Worm (Caenorhabditis elegans) whole organism, L4 larva: ENCODE measurements around the gene srx-47.

Experiments used
- F37D6.2 ChIP-seq: sonication (generic microtip); optimal IDR thresholded peaks from 2 replicates; lab custom pipeline; 2016; ENCODE audit warnings: mild to moderate bottlenecking, missing genetic modification characterization, missing compliant biosample characterization
- Y48G9A.11 ChIP-seq: fragments of 200-800 bp; sonication (Bioruptor generic); IDR thresholded peaks from 2 replicates; pipeline ENCODE4 v1.3.6; 2022; ENCODE audit warnings: missing genetic modification reagents, missing genetic modification characterization, missing compliant biosample characterization
- Y75B8A.6 ChIP-seq: fragments of 200-800 bp; sonication (Bioruptor generic); IDR thresholded peaks from 2 replicates; pipeline ENCODE4 v1.3.6; 2022; ENCODE audit warnings: missing genetic modification reagents, missing genetic modification characterization, missing compliant biosample characterization
- ZK546.5 ChIP-seq, 2 experiments: sonication (generic microtip); optimal IDR thresholded peaks; 2 replicates each; lab custom pipeline; 2017; ENCODE audit warnings: missing biosample characterization in 2 of 2, missing genetic modification characterization in 2 of 2
- aha-1 ChIP-seq: fragments of 150-350 bp; peaks from one replicate; lab custom pipeline; 2014; ENCODE audit warnings: missing biosample characterization, missing genetic modification characterization
- aly-2 ChIP-seq: sonication (generic microtip); optimal IDR thresholded peaks from 2 replicates; lab custom pipeline; 2018; ENCODE audit warnings: missing biosample characterization, missing genetic modification characterization
- ama-1 ChIP-seq: fragments of 150-350 bp; optimal IDR thresholded peaks from 2 replicates; lab custom pipeline; 2014; ENCODE audit warnings: inconsistent platforms, mixed read lengths
- ceh-20 ChIP-seq: fragments of 200-800 bp; sonication (Bioruptor generic); IDR thresholded peaks from 2 replicates; pipeline ENCODE4 v1.3.6; 2022; ENCODE audit warnings: missing genetic modification reagents, missing genetic modification characterization, missing compliant biosample characterization
- ceh-28 ChIP-seq: fragments of 150-350 bp; optimal IDR thresholded peaks from 2 replicates; lab custom pipeline; 2014; ENCODE audit warnings: missing biosample characterization, missing genetic modification reagents, missing genetic modification characterization
- ceh-32 ChIP-seq: sonication (generic microtip); optimal IDR thresholded peaks from 2 replicates; lab custom pipeline; 2016; ENCODE audit warnings: mild to moderate bottlenecking, missing genetic modification characterization, missing compliant biosample characterization; ENCODE audit not compliant: poor library complexity
- ceh-44 ChIP-seq: fragments of 200-800 bp; sonication (Bioruptor generic); IDR thresholded peaks from 2 replicates; pipeline ENCODE4 v1.3.6; 2022; ENCODE audit warnings: missing genetic modification reagents, missing genetic modification characterization, missing compliant biosample characterization
- ces-1 ChIP-seq: fragments of 150-350 bp; sonication (generic microtip); optimal IDR thresholded peaks from 4 replicates; lab custom pipeline; 2014; ENCODE audit warnings: missing biosample characterization, missing genetic modification reagents, missing genetic modification characterization
- daf-19 ChIP-seq: fragments of 200-800 bp; sonication (Bioruptor generic); conservative IDR thresholded peaks from 2 replicates; pipeline ENCODE4 v1.3.6; 2022; ENCODE audit warnings: missing genetic modification characterization, missing compliant biosample characterization
- dmd-6 ChIP-seq: fragments of 200-800 bp; sonication (Bioruptor generic); IDR thresholded peaks from 2 replicates; pipeline ENCODE4 v1.3.6; 2022; ENCODE audit warnings: missing genetic modification reagents, missing genetic modification characterization, missing compliant biosample characterization
- dmd-8 ChIP-seq: fragments of 200-800 bp; sonication (Bioruptor generic); IDR thresholded peaks from 2 replicates; pipeline ENCODE4 v1.3.6; 2022; ENCODE audit warnings: missing genetic modification characterization, missing compliant biosample characterization
- dve-1 ChIP-seq: sonication (generic microtip); optimal IDR thresholded peaks from 2 replicates; lab custom pipeline; 2017; ENCODE audit warnings: antibody characterized with exemption, mild to moderate bottlenecking, missing genetic modification characterization, missing compliant biosample characterization; ENCODE audit not compliant: insufficient read depth
- egl-27 ChIP-seq: sonication (generic microtip); optimal IDR thresholded peaks from 3 replicates; lab custom pipeline; 2017; ENCODE audit warnings: missing biosample characterization, missing genetic modification reagents, missing genetic modification characterization
- fkh-10 ChIP-seq: fragments of 150-350 bp; optimal IDR thresholded peaks from 2 replicates; lab custom pipeline; 2014; ENCODE audit warnings: missing biosample characterization, missing genetic modification reagents, missing genetic modification characterization
- fos-1 ChIP-seq: fragments of 150-350 bp; optimal IDR thresholded peaks from 2 replicates; lab custom pipeline; 2014; ENCODE audit warnings: missing biosample characterization, missing genetic modification characterization
- hlh-11 ChIP-seq: fragments of 200-800 bp; sonication (Bioruptor generic); optimal IDR thresholded peaks from 2 replicates; lab custom pipeline; 2018; ENCODE audit warnings: mild to moderate bottlenecking, missing genetic modification characterization, missing compliant biosample characterization
- hlh-30 ChIP-seq: sonication (generic microtip); optimal IDR thresholded peaks from 2 replicates; lab custom pipeline; 2017; ENCODE audit warnings: antibody characterized with exemption, mild to moderate bottlenecking, missing genetic modification characterization, missing compliant biosample characterization; ENCODE audit not compliant: insufficient read depth
- hmg-1.1 ChIP-seq: fragments of 200-800 bp; sonication (Bioruptor generic); IDR thresholded peaks from 2 replicates; pipeline ENCODE4 v1.3.6; 2022; ENCODE audit warnings: missing genetic modification reagents, missing genetic modification characterization, missing compliant biosample characterization
- lim-7 ChIP-seq: fragments of 200-800 bp; sonication (Bioruptor generic); IDR thresholded peaks from 2 replicates; pipeline ENCODE4 v1.3.6; 2022; ENCODE audit warnings: missing genetic modification characterization, missing compliant biosample characterization
- lin-13 ChIP-seq: fragments of 150-350 bp; optimal IDR thresholded peaks from 2 replicates; lab custom pipeline; 2014; ENCODE audit warnings: missing biosample characterization, missing genetic modification reagents, missing genetic modification characterization
- lir-3 ChIP-seq: sonication (generic microtip); optimal IDR thresholded peaks from 2 replicates; lab custom pipeline; 2016; ENCODE audit warnings: mild to moderate bottlenecking, missing genetic modification characterization, missing compliant biosample characterization
- lsy-2 ChIP-seq, 2 experiments: fragments of 150-350 bp in 1 of 2; sonication (generic microtip) in 1 of 2; optimal IDR thresholded peaks; 2 replicates each; lab custom pipeline; 2014 to 2017; ENCODE audit warnings: missing biosample characterization in 2 of 2, missing genetic modification characterization in 2 of 2
- madf-5 ChIP-seq, 2 experiments: fragments of 200-800 bp; sonication (Bioruptor generic); IDR thresholded peaks; 2 replicates each; pipeline ENCODE4 v1.3.6; 2022; ENCODE audit warnings: missing compliant biosample characterization in 2 of 2, missing genetic modification characterization in 2 of 2
- madf-9 ChIP-seq: fragments of 200-800 bp; sonication (Bioruptor generic); conservative IDR thresholded peaks from 2 replicates; pipeline ENCODE4 v1.3.6; 2022; ENCODE audit warnings: missing genetic modification reagents, missing genetic modification characterization, missing compliant biosample characterization
- mdl-1 ChIP-seq, 2 experiments: fragments of 150-350 bp in 1 of 2; sonication (generic microtip) in 1 of 2; optimal IDR thresholded peaks; 2 replicates each; lab custom pipeline; 2014 to 2017; ENCODE audit warnings: missing biosample characterization in 2 of 2, missing genetic modification characterization in 2 of 2
- mdt-29 ChIP-seq: fragments of 200-800 bp; sonication (Bioruptor generic); IDR thresholded peaks from 2 replicates; pipeline ENCODE4 v1.3.6; 2022; ENCODE audit warnings: missing genetic modification reagents, missing genetic modification characterization, missing compliant biosample characterization
- mes-2 ChIP-seq: sonication (generic microtip); optimal IDR thresholded peaks from 2 replicates; lab custom pipeline; 2016; ENCODE audit warnings: missing genotype, mild to moderate bottlenecking, missing genetic modification characterization, missing compliant biosample characterization; ENCODE audit not compliant: poor library complexity, severe bottlenecking
- mxl-2 ChIP-seq: fragments of 200-800 bp; sonication (Bioruptor generic); conservative IDR thresholded peaks from 2 replicates; pipeline ENCODE4 v1.3.6; 2022; ENCODE audit warnings: missing genetic modification reagents, missing genetic modification characterization, missing compliant biosample characterization
- mxl-3 ChIP-seq: fragments of 200-800 bp; sonication (Bioruptor generic); optimal IDR thresholded peaks from 2 replicates; lab custom pipeline; 2018; ENCODE audit warnings: mild to moderate bottlenecking, missing genetic modification characterization, missing compliant biosample characterization
- nhr-102 ChIP-seq: sonication (generic microtip); optimal IDR thresholded peaks from 2 replicates; lab custom pipeline; 2016; ENCODE audit warnings: mild to moderate bottlenecking, missing genetic modification characterization, moderate library complexity, missing compliant biosample characterization
- nhr-28 ChIP-seq: fragments of 150-350 bp; optimal IDR thresholded peaks from 2 replicates; lab custom pipeline; 2014; ENCODE audit warnings: missing biosample characterization, missing genetic modification characterization
- nhr-41 ChIP-seq: fragments of 200-800 bp; sonication (Bioruptor generic); IDR thresholded peaks from 2 replicates; pipeline ENCODE4 v1.3.6; 2022; ENCODE audit warnings: missing genetic modification reagents, missing genetic modification characterization, missing compliant biosample characterization
- nhr-77 ChIP-seq: fragments of 150-350 bp; optimal IDR thresholded peaks from 2 replicates; lab custom pipeline; 2014; ENCODE audit warnings: missing biosample characterization, missing genetic modification characterization
- sdz-12 ChIP-seq: fragments of 200-800 bp; sonication (Bioruptor generic); optimal IDR thresholded peaks from 2 replicates; lab custom pipeline; 2018; ENCODE audit warnings: mild to moderate bottlenecking, missing genetic modification characterization, missing compliant biosample characterization
- spr-1 ChIP-seq: sonication (generic microtip); optimal IDR thresholded peaks from 2 replicates; lab custom pipeline; 2016; ENCODE audit warnings: mild to moderate bottlenecking, missing genetic modification characterization, missing compliant biosample characterization
- zfp-2 ChIP-seq: sonication (generic microtip); optimal IDR thresholded peaks from 2 replicates; lab custom pipeline; 2016; ENCODE audit warnings: mild to moderate bottlenecking, missing genetic modification characterization, missing compliant biosample characterization
- zfp-3 ChIP-seq: fragments of 200-800 bp; sonication (Bioruptor generic); conservative IDR thresholded peaks from 2 replicates; pipeline ENCODE4 v1.3.6; 2022; ENCODE audit warnings: missing genetic modification reagents, missing genetic modification characterization, missing compliant biosample characterization
- zip-11 ChIP-seq: fragments of 200-800 bp; sonication (Bioruptor generic); IDR thresholded peaks from 2 replicates; pipeline ENCODE4 v1.3.6; 2022; ENCODE audit warnings: missing genetic modification characterization, missing compliant biosample characterization

Gene srx-47

ce11 chrV:9318046-9318445, 31.7 kb upstream of the srx-47 start, which contains the start of gene kvs-3 (continued):
- TF ChIP-seq dmd-8 (GFP tag; lab: Robert Waterston, UW) = peak; percentile 99
- TF ChIP-seq ceh-32 (tag; lab: Kevin White, UChicago) = no peak
- TF ChIP-seq lsy-2 (tag; optimal IDR thresholded peaks at IDR 0.05; lab: Kevin White, UChicago) = peak in 1 of 2 experiments; percentile 48
- TF ChIP-seq aly-2 (tag; lab: Kevin White, UChicago) = no peak
- TF ChIP-seq mes-2 = no peak
- peak; percentile 97 for TF ChIP-seq nhr-41 (GFP tag; lab: Robert Waterston, UW)
- peak; percentile 43 for TF ChIP-seq F37D6.2 (tag; lab: Kevin White, UChicago)
- TF ChIP-seq zfp-3 (GFP tag; lab: Robert Waterston, UW) = peak; percentile 76
- no peak for TF ChIP-seq ZK546.5 (tag; optimal IDR thresholded peaks at IDR 0.05; lab: Kevin White, UChicago)
- TF ChIP-seq nhr-28 = peak; percentile 39
- TF ChIP-seq hmg-1.1 (GFP tag; lab: Robert Waterston, UW) = peak; percentile 91
- TF ChIP-seq, all 104 proteins: peak for 58

ce11 chrV:9321185-9321584, 28.6 kb upstream of the srx-47 start, which contains the start of gene F44A2.7:
Gene F44A2.7 (plus strand): TSS chrV:9321485.
- TF ChIP-seq dmd-6 (GFP tag; lab: Robert Waterston, UW) (0 out of 2 replicates have a peak, but pooled peaks have one; percentile 21), fkh-10 (GFP tag; lab: Kevin White, UChicago) (no peak), lir-3 (no peak)

- TF ChIP-seq lin-13 (GFP tag; lab: Kevin White, UChicago) (no peak), daf-19 (GFP tag; lab: Robert Waterston, UW) (no peak)
Observed at ce11 chrV:9322886-9323285, 26.9 kb upstream of the srx-47 start, which contains the start of gene tag-153. Gene tag-153 (plus strand): TSS chrV:9323085.

ce11 chrV:9324167-9324566, 25.6 kb upstream of the srx-47 start:
- no peak for TF ChIP-seq egl-27
- no peak for TF ChIP-seq ceh-44 (GFP tag; lab: Robert Waterston, UW)
- no peak for TF ChIP-seq nhr-102 (tag; lab: Kevin White, UChicago)
- no peak for TF ChIP-seq ces-1 (GFP tag; lab: Kevin White, UChicago)
- no peak for TF ChIP-seq madf-9
- TF ChIP-seq fos-1 = no peak
- TF ChIP-seq mxl-3 = peak; percentile 56
- peak; percentile 56 for TF ChIP-seq hlh-30
- no peak for TF ChIP-seq ceh-28 (tag; lab: Kevin White, UChicago)
- TF ChIP-seq aha-1 (tag; lab: Kevin White, UChicago) = peak; percentile 53
- peak; percentile 4 to 42 for TF ChIP-seq mdl-1 (tag; optimal IDR thresholded peaks at IDR 0.05; lab: Kevin White, UChicago)
- peak; percentile 6 for TF ChIP-seq dve-1 (tag; lab: Kevin White, UChicago)

ce11 chrV:9326903-9327302, 22.9 kb upstream of the srx-47 start:
- no peak for TF ChIP-seq dmd-8 (GFP tag; lab: Robert Waterston, UW)
- peak; percentile 56 for TF ChIP-seq nhr-77 (tag; lab: Kevin White, UChicago)
- no peak for TF ChIP-seq Y75B8A.6
- TF ChIP-seq ama-1 (lab: Kevin White, UChicago) = peak; percentile 34

ce11 chrV:9327691-9328090, 22.1 kb upstream of the srx-47 start:
- no peak for TF ChIP-seq madf-5 (GFP tag; IDR thresholded peaks at IDR 0.05; lab: Robert Waterston, UW)
- TF ChIP-seq aha-1 (tag; lab: Kevin White, UChicago) = peak; percentile 93
- no peak for TF ChIP-seq madf-9
- TF ChIP-seq mdt-29 (GFP tag; lab: Robert Waterston, UW) = no peak
- peak; percentile 39; the same call in 1 of the 2 replicates for TF ChIP-seq ceh-20 (GFP tag; lab: Robert Waterston, UW)
- no peak for TF ChIP-seq zfp-2 (tag; lab: Kevin White, UChicago)
- TF ChIP-seq hlh-30 = peak; percentile 25
- peak; percentile 69 for TF ChIP-seq hlh-11
- no peak for TF ChIP-seq spr-1
- no peak for TF ChIP-seq zfp-3 (GFP tag; lab: Robert Waterston, UW)
- TF ChIP-seq lim-7 = no peak
- peak; percentile 37 for TF ChIP-seq nhr-28
- TF ChIP-seq zip-11 (GFP tag; lab: Robert Waterston, UW) = no peak
- no peak for TF ChIP-seq Y48G9A.11 (GFP tag; lab: Robert Waterston, UW)
- TF ChIP-seq sdz-12 (GFP tag; lab: Kevin White, UChicago) = no peak
- peak; percentile 68; the same call in 1 of the 2 replicates for TF ChIP-seq mxl-2 (GFP tag; lab: Robert Waterston, UW)
